Fruit fly (Drosophila melanogaster) whole organism, embryonic: Measurements from ENCODE around the gene CG34148.

ENCODE experiments used
- CG11398 ChIP-seq: fragments of 200-800 bp; sonication (Bioruptor generic); optimal IDR thresholded peaks from 2 replicates; lab custom pipeline; 2016; ENCODE audit warnings: missing biosample characterization, missing genetic modification characterization
- CG13123 ChIP-seq: fragments of 200-800 bp; sonication (Bioruptor generic); optimal IDR thresholded peaks from 2 replicates; lab custom pipeline; 2016; ENCODE audit warnings: missing biosample characterization, missing genetic modification characterization
- CG15514 ChIP-seq: fragments of 200-800 bp; sonication (Bioruptor generic); optimal IDR thresholded peaks from 3 replicates; lab custom pipeline; 2017; ENCODE audit warnings: missing biosample characterization, missing genetic modification characterization, mild to moderate bottlenecking, moderate library complexity, missing genetic modification reagents
- CG1602 ChIP-seq: fragments of 200-800 bp; sonication (Bioruptor generic); optimal IDR thresholded peaks from 3 replicates; lab custom pipeline; 2016; ENCODE audit warnings: missing biosample characterization, missing genetic modification characterization
- CG17912 ChIP-seq: fragments of 200-800 bp; sonication (Bioruptor generic); optimal IDR thresholded peaks from 2 replicates; lab custom pipeline; 2018; ENCODE audit warnings: missing biosample characterization, mild to moderate bottlenecking, missing genetic modification characterization
- CG2678 ChIP-seq: fragments of 200-800 bp; sonication (Bioruptor generic); optimal IDR thresholded peaks from 3 replicates; lab custom pipeline; 2019; ENCODE audit warnings: missing biosample characterization, mild to moderate bottlenecking, missing genetic modification characterization, moderate library complexity
- CG32532 ChIP-seq: fragments of 200-800 bp; sonication (Bioruptor generic); IDR thresholded peaks from 2 replicates; pipeline ENCODE4 v1.3.6; 2022; ENCODE audit warnings: missing biosample characterization, missing genetic modification characterization
- CG3838 ChIP-seq: fragments of 200-800 bp; sonication (Bioruptor generic); optimal IDR thresholded peaks from 3 replicates; lab custom pipeline; 2016; ENCODE audit warnings: missing biosample characterization, missing genetic modification characterization
- CG4617 ChIP-seq: fragments of 200-800 bp; sonication (Bioruptor generic); optimal IDR thresholded peaks from 3 replicates; lab custom pipeline; 2016; ENCODE audit warnings: missing biosample characterization, missing genetic modification characterization, borderline replicate concordance
- CG4854 ChIP-seq: fragments of 200-800 bp; sonication (Bioruptor generic); optimal IDR thresholded peaks from 2 replicates; lab custom pipeline; 2016; ENCODE audit warnings: missing biosample characterization, missing genetic modification characterization, inconsistent platforms
- CG5245 ChIP-seq: fragments of 200-800 bp; sonication (Bioruptor generic); optimal IDR thresholded peaks from 3 replicates; lab custom pipeline; 2016; ENCODE audit warnings: missing biosample characterization, missing genetic modification characterization
- CG7357 ChIP-seq: fragments of 200-800 bp; sonication (Bioruptor generic); IDR thresholded peaks from 3 replicates; pipeline ENCODE4 v1.3.6; 2022; ENCODE audit warnings: missing biosample characterization, missing genetic modification characterization
- CG8359 ChIP-seq: fragments of 200-800 bp; sonication (Bioruptor generic); optimal IDR thresholded peaks from 2 replicates; lab custom pipeline; 2017; ENCODE audit warnings: missing biosample characterization, mild to moderate bottlenecking, missing genetic modification characterization, borderline replicate concordance
- CG8765 ChIP-seq: fragments of 200-800 bp; sonication (Bioruptor generic); IDR thresholded peaks from 2 replicates; pipeline ENCODE4 v1.3.6; 2022; ENCODE audit warnings: missing biosample characterization, missing genetic modification characterization
- Elba2 ChIP-seq: fragments of 200-800 bp; sonication (Bioruptor generic); optimal IDR thresholded peaks from 3 replicates; lab custom pipeline; 2016; ENCODE audit warnings: missing biosample characterization, missing genetic modification characterization
- Fer1 ChIP-seq: fragments of 200-800 bp; sonication (Bioruptor generic); optimal IDR thresholded peaks from 2 replicates; lab custom pipeline; 2017; ENCODE audit warnings: missing biosample characterization, mild to moderate bottlenecking, missing genetic modification characterization
- Gsc ChIP-seq: fragments of 200-800 bp; sonication (Bioruptor generic); IDR thresholded peaks from 2 replicates; pipeline ENCODE4 v1.3.6; 2022; ENCODE audit warnings: missing biosample characterization, missing genetic modification characterization
- H2.0 ChIP-seq: fragments of 200-800 bp; sonication (Bioruptor generic); IDR thresholded peaks from 2 replicates; pipeline ENCODE4 v1.3.6; 2022; ENCODE audit warnings: missing biosample characterization, missing genetic modification characterization
- Hey ChIP-seq: fragments of 200-800 bp; sonication (Bioruptor generic); optimal IDR thresholded peaks from 3 replicates; lab custom pipeline; 2018; ENCODE audit warnings: missing biosample characterization, mild to moderate bottlenecking, missing genetic modification characterization
- Hr51 ChIP-seq, 2 experiments: fragments of 200-800 bp; sonication (Bioruptor generic); optimal IDR thresholded peaks; 2 replicates in 1 of 2; 3 replicates in 1 of 2; lab custom pipeline; 2016 to 2018; ENCODE audit warnings: missing biosample characterization in 2 of 2, missing genetic modification characterization in 2 of 2, mild to moderate bottlenecking in 1 of 2, moderate library complexity in 1 of 2
- Max ChIP-seq: fragments of 200-800 bp; sonication (Bioruptor generic); optimal IDR thresholded peaks from 2 replicates; lab custom pipeline; 2016; ENCODE audit warnings: missing biosample characterization, mild to moderate bottlenecking, missing genetic modification characterization
- NC2α ChIP-seq: fragments of 200-800 bp; sonication (Bioruptor generic); optimal IDR thresholded peaks from 2 replicates; lab custom pipeline; 2016; ENCODE audit warnings: missing biosample characterization, missing genetic modification characterization
- Nf-YC ChIP-seq: fragments of 200-800 bp; optimal IDR thresholded peaks from 3 replicates; lab custom pipeline; 2019; ENCODE audit warnings: missing biosample characterization, mild to moderate bottlenecking, missing genetic modification characterization, moderate library complexity
- Ptx1 ChIP-seq: fragments of 200-800 bp; sonication (Bioruptor generic); IDR thresholded peaks from 2 replicates; pipeline ENCODE4 v1.3.6; 2022; ENCODE audit warnings: missing biosample characterization, missing genetic modification characterization
- Scr ChIP-seq: fragments of 200-800 bp; sonication (Bioruptor generic); IDR thresholded peaks from 2 replicates; pipeline ENCODE4 v1.3.6; 2022; ENCODE audit warnings: missing biosample characterization, missing genetic modification characterization; ENCODE audit not compliant: partially characterized antibody
- Side ChIP-seq: fragments of 200-800 bp; sonication (Bioruptor generic); optimal IDR thresholded peaks from 2 replicates; lab custom pipeline; 2016; ENCODE audit warnings: missing biosample characterization, missing genetic modification characterization
- Sin3A ChIP-seq: fragments of >200 bp; optimal IDR thresholded peaks from 2 replicates; lab custom pipeline; 2018
- Sry-δ ChIP-seq: fragments of 200-800 bp; sonication (Bioruptor generic); optimal IDR thresholded peaks from 2 replicates; lab custom pipeline; 2016; ENCODE audit warnings: missing biosample characterization, missing genetic modification characterization
- Stat92E ChIP-seq, 3 experiments: fragments of >200 bp in 2 of 3; fragments of 200-800 bp in 1 of 3; sonication (Bioruptor generic) in 1 of 3; optimal IDR thresholded peaks; 2 replicates each; lab custom pipeline; 2017 to 2019; ENCODE audit warnings: missing biosample characterization in 3 of 3, missing genetic modification characterization in 3 of 3, mild to moderate bottlenecking in 1 of 3, moderate library complexity in 1 of 3
- Trl ChIP-seq, 3 experiments: fragments of >200 bp in 2 of 3; fragments of 200-800 bp in 1 of 3; sonication (Bioruptor generic) in 1 of 3; optimal IDR thresholded peaks; 2 replicates in 1 of 3; 3 replicates in 2 of 3; lab custom pipeline; 2016 to 2017; ENCODE audit warnings: missing biosample characterization in 1 of 3, missing genetic modification characterization in 1 of 3
- Usf ChIP-seq: fragments of 200-800 bp; sonication (Bioruptor generic); optimal IDR thresholded peaks from 2 replicates; lab custom pipeline; 2017; ENCODE audit warnings: missing genotype, missing biosample characterization, missing genetic modification characterization
- Vsx1 ChIP-seq: fragments of 200-800 bp; sonication (Bioruptor generic); optimal IDR thresholded peaks from 2 replicates; lab custom pipeline; 2017; ENCODE audit warnings: missing biosample characterization, mild to moderate bottlenecking, missing genetic modification characterization, missing genetic modification reagents
- cad ChIP-seq: fragments of >200 bp; optimal IDR thresholded peaks from 2 replicates; lab custom pipeline; 2017; ENCODE audit warnings: missing biosample characterization, missing genetic modification characterization
- caup ChIP-seq: fragments of 200-800 bp; sonication (Bioruptor generic); optimal IDR thresholded peaks from 3 replicates; lab custom pipeline; 2017; ENCODE audit warnings: missing biosample characterization, mild to moderate bottlenecking, missing genetic modification characterization, moderate library complexity; ENCODE audit not compliant: severe bottlenecking
- ftz-f1 ChIP-seq: fragments of 200-800 bp; sonication (Bioruptor generic); optimal IDR thresholded peaks from 2 replicates; lab custom pipeline; 2016; ENCODE audit warnings: missing biosample characterization, missing genetic modification characterization
- gcm ChIP-seq: fragments of 200-800 bp; sonication (Bioruptor generic); optimal IDR thresholded peaks from 2 replicates; lab custom pipeline; 2019; ENCODE audit warnings: missing biosample characterization, mild to moderate bottlenecking, missing genetic modification characterization, moderate library complexity
- gfzf ChIP-seq: fragments of 200-800 bp; sonication (Bioruptor generic); optimal IDR thresholded peaks from 2 replicates; lab custom pipeline; 2016; ENCODE audit warnings: missing biosample characterization, mild to moderate bottlenecking, missing genetic modification characterization, moderate library complexity
- her ChIP-seq: fragments of 200-800 bp; sonication (Bioruptor generic); optimal IDR thresholded peaks from 2 replicates; lab custom pipeline; 2016; ENCODE audit warnings: missing biosample characterization, missing genetic modification characterization
- inv ChIP-seq: fragments of 200-800 bp; sonication (Bioruptor generic); IDR thresholded peaks from 2 replicates; pipeline ENCODE4 v1.3.6; 2022; ENCODE audit warnings: missing biosample characterization, missing genetic modification characterization; ENCODE audit not compliant: partially characterized antibody
- jigr1 ChIP-seq: fragments of 200-800 bp; sonication (Bioruptor generic); IDR thresholded peaks from 3 replicates; pipeline ENCODE4 v1.3.6; 2022; ENCODE audit warnings: missing biosample characterization, missing genetic modification characterization
- p53 ChIP-seq: fragments of 200-800 bp; sonication (Bioruptor generic); optimal IDR thresholded peaks from 2 replicates; lab custom pipeline; 2016; ENCODE audit warnings: missing biosample characterization, missing genetic modification characterization
- sr ChIP-seq: fragments of 200-800 bp; sonication (Bioruptor generic); IDR thresholded peaks from 3 replicates; pipeline ENCODE4 v1.3.6; 2022; ENCODE audit warnings: missing biosample characterization, missing genetic modification characterization
- stwl ChIP-seq: fragments of 200-800 bp; sonication (Bioruptor generic); optimal IDR thresholded peaks from 3 replicates; lab custom pipeline; 2018; ENCODE audit warnings: missing biosample characterization, mild to moderate bottlenecking, missing genetic modification characterization, moderate library complexity
- trh ChIP-seq: fragments of 200-800 bp; sonication (Bioruptor generic); optimal IDR thresholded peaks from 2 replicates; lab custom pipeline; 2016; ENCODE audit warnings: missing biosample characterization, missing genetic modification characterization
- tx ChIP-seq: fragments of 200-800 bp; sonication (Bioruptor generic); optimal IDR thresholded peaks from 2 replicates; lab custom pipeline; 2016; ENCODE audit warnings: missing biosample characterization, missing genetic modification characterization
- unpg ChIP-seq: fragments of 200-800 bp; sonication (Bioruptor generic); optimal IDR thresholded peaks from 3 replicates; lab custom pipeline; 2018; ENCODE audit warnings: missing biosample characterization, mild to moderate bottlenecking, missing genetic modification characterization, moderate library complexity
- vvl ChIP-seq: fragments of 200-800 bp; sonication (Bioruptor generic); IDR thresholded peaks from 2 replicates; pipeline ENCODE4 v1.3.6; 2022; ENCODE audit warnings: missing biosample characterization, missing genetic modification characterization
- wor ChIP-seq: fragments of 200-800 bp; sonication (Bioruptor generic); IDR thresholded peaks from 2 replicates; pipeline ENCODE4 v1.3.6; 2022; ENCODE audit warnings: missing biosample characterization, missing genetic modification characterization
- z ChIP-seq: fragments of 200-800 bp; sonication (Bioruptor generic); IDR thresholded peaks from 3 replicates; pipeline ENCODE4 v1.3.6; 2022; ENCODE audit warnings: missing biosample characterization, missing genetic modification characterization
- zf30C ChIP-seq: fragments of 200-800 bp; sonication (Bioruptor generic); optimal IDR thresholded peaks from 3 replicates; lab custom pipeline; 2018; ENCODE audit warnings: missing biosample characterization, mild to moderate bottlenecking, missing genetic modification characterization

Gene CG34148

DNA sequence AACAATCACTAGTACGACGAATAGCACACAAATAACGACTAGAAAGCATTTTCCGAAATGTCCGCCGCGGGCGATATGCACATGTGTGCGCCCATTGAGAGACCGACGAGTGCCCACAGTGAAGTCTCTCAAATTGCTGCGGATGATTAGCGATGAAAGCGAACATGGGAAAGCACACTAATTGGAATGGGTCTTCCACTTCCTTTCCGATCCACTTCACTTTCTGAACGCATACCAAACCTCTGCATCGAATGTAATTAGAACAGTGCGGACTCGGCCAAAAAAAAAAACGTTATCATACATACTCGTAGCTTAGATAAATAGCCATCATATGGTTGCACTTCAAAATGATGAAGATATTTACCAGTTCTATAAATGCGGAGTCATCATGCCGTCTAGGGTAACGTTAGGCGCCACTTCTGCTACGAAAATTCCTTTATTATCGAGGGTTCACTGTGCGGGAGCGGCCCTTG is 28.5 kb downstream of the CG34148 start (continued):
- no peak for TF ChIP-seq Scr (GFP tag; lab: Robert Waterston, UW)
- peak; percentile 45 for TF ChIP-seq CG2678 (tag; lab: Kevin White, UChicago)
- no peak; the same call in 1 of the 2 replicates for TF ChIP-seq Ptx1 (GFP tag; lab: Robert Waterston, UW)
- peak; percentile 23 for TF ChIP-seq Usf
- TF ChIP-seq trh (GFP tag; lab: Kevin White, UChicago) = no peak
- no peak for TF ChIP-seq cad (GFP tag; lab: Kevin White, UChicago)
- TF ChIP-seq Trl (optimal IDR thresholded peaks at IDR 0.05; lab: Kevin White, UChicago) = no peak
- peak; percentile 3 for TF ChIP-seq Trl (GFP tag; optimal IDR thresholded peaks at IDR 0.05; lab: Kevin White, UChicago)
- TF ChIP-seq H2.0 = no peak
- TF ChIP-seq unpg (GFP tag; lab: Kevin White, UChicago) = peak; percentile 34
- no peak for TF ChIP-seq ftz-f1 (GFP tag; lab: Kevin White, UChicago)
- TF ChIP-seq stwl = no peak
- TF ChIP-seq z = 0 out of 3 replicates have a peak, but pooled peaks have one; percentile 33
- TF ChIP-seq CG11398 (GFP tag; lab: Kevin White, UChicago) = peak; percentile 40
- TF ChIP-seq CG13123 (GFP tag; lab: Kevin White, UChicago) = no peak
- TF ChIP-seq p53 (GFP tag; lab: Kevin White, UChicago) = no peak
- no peak for TF ChIP-seq CG8359
- TF ChIP-seq Hr51 (GFP tag; optimal IDR thresholded peaks at IDR 0.05; lab: Kevin White, UChicago) = peak; percentile 34 to 38
- peak; percentile 0 for TF ChIP-seq CG1602 (GFP tag; lab: Kevin White, UChicago)
- no peak for TF ChIP-seq CG4854
- no peak for TF ChIP-seq CG17912
- no peak for TF ChIP-seq Nf-YC
- TF ChIP-seq Elba2 (GFP tag; lab: Kevin White, UChicago) = no peak
- TF ChIP-seq Sin3A = no peak
- no peak for TF ChIP-seq gcm (GFP tag; lab: Kevin White, UChicago)
- peak; percentile 53; the same call in 1 of the 2 replicates for TF ChIP-seq vvl (GFP tag; lab: Robert Waterston, UW)
- TF ChIP-seq inv = no peak
- TF ChIP-seq jigr1 (GFP tag; lab: Robert Waterston, UW) = 0 out of 3 replicates have a peak, but pooled peaks have one; percentile 36
- no peak for TF ChIP-seq CG4617
- no peak for TF ChIP-seq zf30C (GFP tag; lab: Kevin White, UChicago)
- no peak for TF ChIP-seq Gsc (GFP tag; lab: Robert Waterston, UW)
- TF ChIP-seq caup (GFP tag; lab: Kevin White, UChicago) = no peak
- no peak for TF ChIP-seq CG5245 (GFP tag; lab: Kevin White, UChicago)
- TF ChIP-seq Vsx1 (GFP tag; lab: Kevin White, UChicago) = no peak
- TF ChIP-seq CG7357 (GFP tag; lab: Robert Waterston, UW) = 0 out of 3 replicates have a peak, but pooled peaks have one; percentile 13
- no peak for TF ChIP-seq Max (GFP tag; lab: Kevin White, UChicago)
- no peak for TF ChIP-seq Stat92E (GFP tag; optimal IDR thresholded peaks at IDR 0.05; lab: Kevin White, UChicago)
- peak; percentile 2 for TF ChIP-seq her (GFP tag; lab: Kevin White, UChicago)
- TF ChIP-seq CG15514 (GFP tag; lab: Kevin White, UChicago) = no peak
- no peak for TF ChIP-seq Hey (tag; lab: Kevin White, UChicago)
- TF ChIP-seq gfzf = no peak
- no peak for TF ChIP-seq CG3838 (GFP tag; lab: Kevin White, UChicago)
- peak; percentile 43 for TF ChIP-seq NC2α (GFP tag; lab: Kevin White, UChicago)
- no peak for TF ChIP-seq Sry-δ
- TF ChIP-seq sr (GFP tag; lab: Robert Waterston, UW) = no peak
- peak; percentile 37 for TF ChIP-seq tx (GFP tag; lab: Kevin White, UChicago)
- 0 out of 2 replicates have a peak, but pooled peaks have one; percentile 6 for TF ChIP-seq CG32532 (GFP tag; lab: Robert Waterston, UW)
- TF ChIP-seq CG8765 (GFP tag; lab: Robert Waterston, UW) = 0 out of 2 replicates have a peak, but pooled peaks have one; percentile 35
- no peak for TF ChIP-seq Fer1 (GFP tag; lab: Kevin White, UChicago)
- no peak for TF ChIP-seq wor (GFP tag; lab: Robert Waterston, UW)
- peak; percentile 44 for TF ChIP-seq Side
